Fruit fly (Drosophila melanogaster) Kc167 (cell line): ENCODE data around the gene CG9981.

Experiments used
- Myc ChIP-seq: fragments of >200 bp; optimal IDR thresholded peaks from 2 replicates; lab custom pipeline; 2017; ENCODE audit warnings: missing external identifiers
- Sin3A ChIP-seq: fragments of >200 bp; optimal IDR thresholded peaks from 2 replicates; lab custom pipeline; 2018; ENCODE audit warnings: missing external identifiers
- h ChIP-seq: fragments of >200 bp; optimal IDR thresholded peaks from 3 replicates; lab custom pipeline; 2018; ENCODE audit warnings: missing external identifiers
- psq ChIP-seq: fragments of >200 bp; optimal IDR thresholded peaks from 2 replicates; lab custom pipeline; 2017; ENCODE audit warnings: missing external identifiers

dm6 chrX:16358670-16359320, 46.1 kb downstream of the CG9981 start, which contains the start of the genes U2af50 and PIG-Q:
- TF ChIP-seq h: no peak
- TF ChIP-seq Sin3A (lab: Kevin White, UChicago): no peak
- TF ChIP-seq psq (lab: Kevin White, UChicago): no peak
- TF ChIP-seq Myc: no peak
